Worm (Caenorhabditis elegans): ENCODE data around the gene pacs-1.

DNA sequence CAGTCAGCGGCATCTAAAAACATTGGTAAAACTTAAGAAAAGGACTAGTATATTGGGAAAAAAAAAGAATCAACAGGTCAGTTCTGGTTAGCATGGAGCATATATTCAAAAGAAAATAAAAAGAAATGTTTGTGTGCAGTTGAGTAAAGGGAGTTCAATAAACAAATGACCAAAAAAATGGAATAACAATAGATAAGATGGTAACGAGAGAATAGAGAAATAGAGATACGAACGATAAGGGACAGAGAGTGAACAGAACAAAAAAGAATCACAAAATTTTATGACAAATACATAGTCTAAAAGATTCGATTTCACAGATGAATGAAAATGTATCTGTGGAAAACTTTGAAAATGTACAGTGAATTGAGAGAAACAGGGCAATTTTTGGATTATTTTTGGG, 44.1 kb downstream of the pacs-1 start, which contains the start of gene gad-3:
- TF ChIP-seq W03F9.2 (tag; optimal IDR thresholded peaks at IDR 0.05): no peak
- TF ChIP-seq dao-5 (tag; optimal IDR thresholded peaks at IDR 0.05): no peak
- TF ChIP-seq him-1 (tag; optimal IDR thresholded peaks at IDR 0.05): no peak

Measured in whole organism, L4/young adult.